Fruit fly (Drosophila melanogaster) whole organism, embryonic: ENCODE data around the gene Pi3K21B.

Experiments used
- CG10274 ChIP-seq: fragments of 200-800 bp; sonication (Bioruptor generic); optimal IDR thresholded peaks from 3 replicates; lab custom pipeline; 2017; ENCODE audit warnings: missing biosample characterization, mild to moderate bottlenecking, missing genetic modification characterization
- CG10366 ChIP-seq: fragments of 200-800 bp; sonication (Bioruptor generic); IDR thresholded peaks from 2 replicates; pipeline ENCODE4 v1.3.6; 2022; ENCODE audit warnings: missing biosample characterization, missing genetic modification characterization
- CG11723 ChIP-seq: fragments of 200-800 bp; sonication (Bioruptor generic); optimal IDR thresholded peaks from 2 replicates; lab custom pipeline; 2017; ENCODE audit warnings: missing biosample characterization, mild to moderate bottlenecking, missing genetic modification characterization
- CG12071 ChIP-seq: fragments of 200-800 bp; sonication (Bioruptor generic); optimal IDR thresholded peaks from 3 replicates; lab custom pipeline; 2018; ENCODE audit warnings: missing biosample characterization, mild to moderate bottlenecking, missing genetic modification characterization
- CG13775 ChIP-seq: fragments of 200-800 bp; sonication (Bioruptor generic); optimal IDR thresholded peaks from 3 replicates; lab custom pipeline; 2017; ENCODE audit warnings: missing biosample characterization, mild to moderate bottlenecking, missing genetic modification characterization
- CG13894 ChIP-seq: fragments of 200-800 bp; sonication (Bioruptor generic); optimal IDR thresholded peaks from 3 replicates; lab custom pipeline; 2018; ENCODE audit warnings: missing biosample characterization, mild to moderate bottlenecking, missing genetic modification characterization, moderate library complexity
- CG14441 ChIP-seq: fragments of 200-800 bp; sonication (Bioruptor generic); IDR thresholded peaks from 2 replicates; pipeline ENCODE4 v1.3.6; 2022; ENCODE audit warnings: missing biosample characterization, missing genetic modification characterization
- CG14860 ChIP-seq: fragments of 200-800 bp; sonication (Bioruptor generic); IDR thresholded peaks from 3 replicates; pipeline ENCODE4 v1.3.6; 2022; ENCODE audit warnings: missing biosample characterization, missing genetic modification characterization; ENCODE audit not compliant: partially characterized antibody
- CG16779 ChIP-seq: fragments of 200-800 bp; sonication (Bioruptor generic); IDR thresholded peaks from 2 replicates; pipeline ENCODE4 v1.3.6; 2022; ENCODE audit warnings: missing biosample characterization, missing genetic modification characterization
- CG16813 ChIP-seq: fragments of 200-800 bp; sonication (Bioruptor generic); IDR thresholded peaks from 3 replicates; pipeline ENCODE4 v1.3.6; 2022; ENCODE audit warnings: missing biosample characterization, missing genetic modification characterization; ENCODE audit not compliant: partially characterized antibody
- CG17186 ChIP-seq: fragments of 200-800 bp; sonication (Bioruptor generic); optimal IDR thresholded peaks from 3 replicates; lab custom pipeline; 2017; ENCODE audit warnings: missing biosample characterization, missing genetic modification reagents, missing genetic modification characterization
- CG17359 ChIP-seq: fragments of 200-800 bp; sonication (Bioruptor generic); optimal IDR thresholded peaks from 3 replicates; lab custom pipeline; 2018; ENCODE audit warnings: missing biosample characterization, mild to moderate bottlenecking, missing genetic modification characterization, moderate library complexity
- CG34224 ChIP-seq: fragments of 200-800 bp; sonication (Bioruptor generic); IDR thresholded peaks from 3 replicates; pipeline ENCODE4 v1.3.6; 2022; ENCODE audit warnings: missing biosample characterization, missing genetic modification characterization; ENCODE audit not compliant: partially characterized antibody
- CG3995 ChIP-seq: fragments of 200-800 bp; sonication (Bioruptor generic); optimal IDR thresholded peaks from 3 replicates; lab custom pipeline; 2016; ENCODE audit warnings: missing biosample characterization, missing genetic modification characterization
- CG4730 ChIP-seq: fragments of 200-800 bp; sonication (Bioruptor generic); IDR thresholded peaks from 2 replicates; pipeline ENCODE4 v1.3.6; 2022; ENCODE audit warnings: missing biosample characterization, missing genetic modification characterization
- CG6175 ChIP-seq: fragments of 200-800 bp; sonication (Bioruptor generic); IDR thresholded peaks from 3 replicates; pipeline ENCODE4 v1.3.6; 2022; ENCODE audit warnings: missing biosample characterization, missing genetic modification characterization
- CG6689 ChIP-seq: fragments of 200-800 bp; sonication (Bioruptor generic); IDR thresholded peaks from 2 replicates; pipeline ENCODE4 v1.3.6; 2022; ENCODE audit warnings: missing biosample characterization, missing genetic modification characterization
- CG7839 ChIP-seq: fragments of 200-800 bp; sonication (Bioruptor generic); optimal IDR thresholded peaks from 3 replicates; lab custom pipeline; 2018; ENCODE audit warnings: missing biosample characterization, mild to moderate bottlenecking, missing genetic modification characterization, moderate library complexity
- CG9932 ChIP-seq: fragments of 200-800 bp; sonication (Bioruptor generic); IDR thresholded peaks from 2 replicates; pipeline ENCODE4 v1.3.6; 2022; ENCODE audit warnings: missing biosample characterization, missing genetic modification characterization
- Dbx ChIP-seq: fragments of 200-800 bp; sonication (Bioruptor generic); IDR thresholded peaks from 3 replicates; pipeline ENCODE4 v1.3.6; 2022; ENCODE audit warnings: missing biosample characterization, missing genetic modification characterization
- Dek ChIP-seq: fragments of 200-800 bp; sonication (Bioruptor generic); optimal IDR thresholded peaks from 3 replicates; lab custom pipeline; 2019; ENCODE audit warnings: missing biosample characterization, mild to moderate bottlenecking, missing genetic modification characterization, moderate library complexity
- Gsc ChIP-seq: fragments of 200-800 bp; sonication (Bioruptor generic); IDR thresholded peaks from 2 replicates; pipeline ENCODE4 v1.3.6; 2022; ENCODE audit warnings: missing biosample characterization, missing genetic modification characterization
- HLH4C ChIP-seq: fragments of 200-800 bp; sonication (Bioruptor generic); IDR thresholded peaks from 3 replicates; pipeline ENCODE4 v1.3.6; 2022; ENCODE audit warnings: missing biosample characterization, missing genetic modification characterization; ENCODE audit not compliant: partially characterized antibody
- HLHmδ ChIP-seq: fragments of 200-800 bp; sonication (Bioruptor generic); optimal IDR thresholded peaks from 2 replicates; lab custom pipeline; 2018; ENCODE audit warnings: missing biosample characterization, mild to moderate bottlenecking, missing genetic modification characterization, moderate library complexity
- Lhr ChIP-seq: fragments of 200-800 bp; sonication (Bioruptor generic); optimal IDR thresholded peaks from 3 replicates; lab custom pipeline; 2017; ENCODE audit warnings: mild to moderate bottlenecking, missing biosample characterization, missing genetic modification reagents, missing genetic modification characterization
- Lim3 ChIP-seq: fragments of 200-800 bp; sonication (Bioruptor generic); IDR thresholded peaks from 2 replicates; pipeline ENCODE4 v1.3.6; 2022; ENCODE audit warnings: missing biosample characterization, missing genetic modification characterization
- Lpt ChIP-seq: fragments of >200 bp; optimal IDR thresholded peaks from 2 replicates; lab custom pipeline; 2018; ENCODE audit warnings: missing biosample characterization, missing genetic modification characterization
- NFAT ChIP-seq: fragments of 200-800 bp; sonication (Bioruptor generic); IDR thresholded peaks from 2 replicates; pipeline ENCODE4 v1.3.6; 2022; ENCODE audit warnings: missing biosample characterization, missing genetic modification characterization
- NK7.1 ChIP-seq: fragments of 200-800 bp; sonication (Bioruptor generic); optimal IDR thresholded peaks from 3 replicates; lab custom pipeline; 2016; ENCODE audit warnings: missing biosample characterization, missing genetic modification characterization
- Nf-YC ChIP-seq: fragments of 200-800 bp; optimal IDR thresholded peaks from 3 replicates; lab custom pipeline; 2019; ENCODE audit warnings: missing biosample characterization, mild to moderate bottlenecking, missing genetic modification characterization, moderate library complexity
- Sox102F ChIP-seq: fragments of 200-800 bp; sonication (Bioruptor generic); optimal IDR thresholded peaks from 2 replicates; lab custom pipeline; 2018; ENCODE audit warnings: missing biosample characterization, mild to moderate bottlenecking, missing genetic modification characterization, moderate library complexity
- aop ChIP-seq: fragments of 200-800 bp; sonication (Bioruptor generic); IDR thresholded peaks from 2 replicates; pipeline ENCODE4 v1.3.6; 2022; ENCODE audit warnings: missing biosample characterization, missing genetic modification characterization
- ase ChIP-seq: fragments of 200-800 bp; sonication (Bioruptor generic); IDR thresholded peaks from 3 replicates; pipeline ENCODE4 v1.3.6; 2022; ENCODE audit warnings: missing biosample characterization, missing genetic modification characterization
- bab2 ChIP-seq: fragments of 200-800 bp; sonication (Bioruptor generic); optimal IDR thresholded peaks from 2 replicates; lab custom pipeline; 2016; ENCODE audit warnings: missing biosample characterization, missing genetic modification characterization
- cad ChIP-seq: fragments of >200 bp; optimal IDR thresholded peaks from 2 replicates; lab custom pipeline; 2017; ENCODE audit warnings: missing biosample characterization, missing genetic modification characterization
- crol ChIP-seq: fragments of 200-800 bp; sonication (Bioruptor generic); IDR thresholded peaks from 2 replicates; pipeline ENCODE4 v1.3.6; 2022; ENCODE audit warnings: missing biosample characterization, missing genetic modification characterization
- disco-r ChIP-seq: fragments of 200-800 bp; sonication (Bioruptor generic); optimal IDR thresholded peaks from 2 replicates; lab custom pipeline; 2016; ENCODE audit warnings: missing biosample characterization, missing genetic modification characterization
- dm ChIP-seq: fragments of 200-800 bp; sonication (Bioruptor generic); optimal IDR thresholded peaks from 3 replicates; lab custom pipeline; 2016; ENCODE audit warnings: missing biosample characterization, missing genetic modification characterization
- emc ChIP-seq: fragments of 200-800 bp; sonication (Bioruptor generic); optimal IDR thresholded peaks from 2 replicates; lab custom pipeline; 2016; ENCODE audit warnings: missing biosample characterization, missing genetic modification characterization
- fu2 ChIP-seq: fragments of 200-800 bp; sonication (Bioruptor generic); optimal IDR thresholded peaks from 2 replicates; lab custom pipeline; 2016; ENCODE audit warnings: missing biosample characterization, missing genetic modification characterization
- gcm ChIP-seq: fragments of 200-800 bp; sonication (Bioruptor generic); optimal IDR thresholded peaks from 2 replicates; lab custom pipeline; 2019; ENCODE audit warnings: missing biosample characterization, mild to moderate bottlenecking, missing genetic modification characterization, moderate library complexity
- gt ChIP-seq: fragments of 200-800 bp; sonication (Bioruptor generic); IDR thresholded peaks from 2 replicates; pipeline ENCODE4 v1.3.6; 2022; ENCODE audit warnings: missing biosample characterization, missing genetic modification characterization
- lola ChIP-seq, 3 experiments: fragments of >200 bp in 2 of 3; fragments of 200-800 bp in 1 of 3; sonication (Bioruptor generic) in 1 of 3; optimal IDR thresholded peaks; 2 replicates each; lab custom pipeline; 2017 to 2019; ENCODE audit warnings: missing biosample characterization in 3 of 3, missing genetic modification characterization in 3 of 3, mild to moderate bottlenecking in 1 of 3, moderate library complexity in 1 of 3
- ro ChIP-seq: fragments of 200-800 bp; sonication (Bioruptor generic); IDR thresholded peaks from 2 replicates; pipeline ENCODE4 v1.3.6; 2022; ENCODE audit warnings: missing biosample characterization, missing genetic modification characterization
- salm ChIP-seq: fragments of 200-800 bp; sonication (Bioruptor generic); optimal IDR thresholded peaks from 2 replicates; lab custom pipeline; 2018; ENCODE audit warnings: missing biosample characterization, mild to moderate bottlenecking, missing genetic modification characterization
- shn ChIP-seq: fragments of 200-800 bp; sonication (Bioruptor generic); optimal IDR thresholded peaks from 3 replicates; lab custom pipeline; 2016; ENCODE audit warnings: missing biosample characterization, missing genetic modification characterization
- slou ChIP-seq: fragments of 200-800 bp; sonication (Bioruptor generic); optimal IDR thresholded peaks from 3 replicates; lab custom pipeline; 2016; ENCODE audit warnings: missing biosample characterization, missing genetic modification characterization
- sr ChIP-seq: fragments of 200-800 bp; sonication (Bioruptor generic); IDR thresholded peaks from 3 replicates; pipeline ENCODE4 v1.3.6; 2022; ENCODE audit warnings: missing biosample characterization, missing genetic modification characterization
- vfl ChIP-seq: fragments of 200-800 bp; sonication (Bioruptor generic); optimal IDR thresholded peaks from 2 replicates; lab custom pipeline; 2016; ENCODE audit warnings: missing biosample characterization, missing genetic modification characterization

Gene Pi3K21B

DNA sequence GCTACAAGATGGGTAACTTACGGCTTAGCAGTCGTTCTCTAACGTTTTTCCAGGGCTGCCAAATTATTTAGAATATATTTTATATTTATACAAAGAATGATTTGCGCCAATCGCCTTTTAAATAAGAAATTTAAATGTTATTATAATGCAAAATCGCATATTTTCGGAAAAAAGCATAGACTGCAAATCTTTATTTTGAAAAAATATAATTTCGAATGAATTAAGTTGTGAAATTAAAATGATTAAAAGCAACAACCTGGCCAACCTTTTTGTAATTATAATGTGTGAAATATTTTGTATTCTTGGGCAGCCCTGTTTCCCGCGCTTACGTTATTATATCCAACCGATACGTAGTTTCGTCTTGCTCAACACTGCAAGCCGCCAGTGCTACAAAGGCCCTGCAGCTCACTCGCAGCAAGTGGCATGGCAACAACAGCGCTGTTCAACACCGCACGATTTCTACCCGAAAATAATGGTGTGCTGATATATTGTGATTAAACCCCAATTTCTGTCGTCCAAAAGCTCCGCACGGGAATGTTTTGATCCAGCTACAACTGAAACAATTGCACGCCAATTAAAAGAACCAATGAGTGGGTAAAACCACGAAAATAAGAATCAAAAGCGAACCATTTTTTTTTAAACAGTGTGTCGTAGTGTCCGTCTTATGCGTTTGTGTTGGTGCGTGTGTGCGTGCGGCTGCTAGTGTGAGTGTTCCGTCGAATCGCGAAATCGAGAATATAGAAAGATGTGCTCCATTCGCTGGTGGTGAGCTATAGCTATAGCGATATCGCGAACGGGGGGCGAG, at the start of gene Pi3K21B (continued):
- TF ChIP-seq HLH4C (GFP tag; lab: Robert Waterston, UW): no peak
- peak; percentile 60 for TF ChIP-seq salm
- TF ChIP-seq fu2 (GFP tag; lab: Kevin White, UChicago): peak; percentile 93
- TF ChIP-seq CG13894: peak; percentile 89
- peak; percentile 91 for TF ChIP-seq Dek
- peak; percentile 80 for TF ChIP-seq CG14441
- peak; percentile 50 for TF ChIP-seq CG10274 (GFP tag; lab: Kevin White, UChicago)
- peak; percentile 57 for TF ChIP-seq aop (GFP tag; lab: Robert Waterston, UW)
- TF ChIP-seq crol: no peak
- TF ChIP-seq Lim3 (GFP tag; lab: Robert Waterston, UW): no peak
- peak; percentile 88 for TF ChIP-seq slou
- TF ChIP-seq ase (GFP tag; lab: Robert Waterston, UW): peak; percentile 76
- peak; percentile 87 for TF ChIP-seq CG17186 (GFP tag; lab: Kevin White, UChicago)
- no peak for TF ChIP-seq CG14860 (GFP tag; lab: Robert Waterston, UW)
- TF ChIP-seq CG34224 (GFP tag; lab: Robert Waterston, UW): peak; percentile 48; the same call in 1 of the 3 replicates
- TF ChIP-seq ro: peak; percentile 43; the same call in 1 of the 2 replicates
- TF ChIP-seq lola (GFP tag; optimal IDR thresholded peaks at IDR 0.05; lab: Kevin White, UChicago): peak in 1 of 3 experiments; percentile 90
- peak; percentile 80 for TF ChIP-seq CG11723 (GFP tag; lab: Kevin White, UChicago)
- peak; percentile 93 for TF ChIP-seq shn
- peak; percentile 34; the same call in 1 of the 3 replicates for TF ChIP-seq CG16813
- TF ChIP-seq disco-r (GFP tag; lab: Kevin White, UChicago): peak; percentile 57
- peak; percentile 86 for TF ChIP-seq NFAT
- peak; percentile 73 for TF ChIP-seq emc (GFP tag; lab: Kevin White, UChicago)
- TF ChIP-seq bab2 (GFP tag; lab: Kevin White, UChicago): peak; percentile 96
- TF ChIP-seq Dbx: peak; percentile 93
- peak; percentile 82 for TF ChIP-seq CG16779 (GFP tag; lab: Robert Waterston, UW)
- 0 out of 3 replicates have a peak, but pooled peaks have one; percentile 67 for TF ChIP-seq CG6175 (GFP tag; lab: Robert Waterston, UW)
- peak; percentile 87 for TF ChIP-seq Sox102F (GFP tag; lab: Kevin White, UChicago)
- peak; percentile 95 for TF ChIP-seq CG13775 (GFP tag; lab: Kevin White, UChicago)
- peak; percentile 92 for TF ChIP-seq vfl (GFP tag; lab: Kevin White, UChicago)
- TF ChIP-seq CG9932 (GFP tag; lab: Robert Waterston, UW): peak; percentile 97
- peak; percentile 58 for TF ChIP-seq CG4730 (GFP tag; lab: Robert Waterston, UW)
- peak; percentile 86 for TF ChIP-seq Nf-YC (tag; lab: Kevin White, UChicago)
- peak; percentile 83 for TF ChIP-seq CG10366 (GFP tag; lab: Robert Waterston, UW)
- peak; percentile 74 for TF ChIP-seq gcm (GFP tag; lab: Kevin White, UChicago)
- peak; percentile 87 for TF ChIP-seq CG17359 (tag; lab: Kevin White, UChicago)
- peak; percentile 62 for TF ChIP-seq CG12071 (GFP tag; lab: Kevin White, UChicago)
- peak; percentile 60 for TF ChIP-seq Lhr
- no peak for TF ChIP-seq Gsc
- TF ChIP-seq dm: peak; percentile 91
- peak; percentile 59 for TF ChIP-seq NK7.1 (GFP tag; lab: Kevin White, UChicago)
- TF ChIP-seq CG6689: peak; percentile 83
- TF ChIP-seq Lpt (GFP tag; lab: Kevin White, UChicago): no peak
- peak; percentile 52; the same call in 1 of the 3 replicates for TF ChIP-seq sr (GFP tag; lab: Robert Waterston, UW)
- peak; percentile 90 for TF ChIP-seq HLHmδ (GFP tag; lab: Kevin White, UChicago)
- no peak for TF ChIP-seq cad (GFP tag; lab: Kevin White, UChicago)
- TF ChIP-seq CG3995 (GFP tag; lab: Kevin White, UChicago): peak; percentile 87
- peak; percentile 91 for TF ChIP-seq CG7839 (tag; lab: Kevin White, UChicago)
- 0 out of 2 replicates have a peak, but pooled peaks have one; percentile 56 for TF ChIP-seq gt (GFP tag; lab: Robert Waterston, UW)
